Worm (Caenorhabditis elegans): ENCODE data around the gene C49C3.11.

ce11 chrIV:17316398-17316797, 27.2 kb upstream of the C49C3.11 start, which contains the start of gene C49C3.20:
- no peak for TF ChIP-seq lsy-12 (tag; optimal IDR thresholded peaks at IDR 0.05)
- TF ChIP-seq nhr-23 (tag; optimal IDR thresholded peaks at IDR 0.05), result no peak

Data from whole organism, L3 larva.